Worm (Caenorhabditis elegans) whole organism, L1 larva: ENCODE measurements around the gene T02D1.9.

Experiments
- C04F5.9 ChIP-seq: sonication (generic microtip); optimal IDR thresholded peaks from 2 replicates; lab custom pipeline; 2016; ENCODE audit warnings: missing genetic modification characterization, missing compliant biosample characterization
- ama-1 ChIP-seq: fragments of 150-350 bp; optimal IDR thresholded peaks from 2 replicates; lab custom pipeline; 2014
- dsc-1 ChIP-seq: sonication (generic microtip); optimal IDR thresholded peaks from 2 replicates; lab custom pipeline; 2016; ENCODE audit warnings: mild to moderate bottlenecking, missing genetic modification characterization, missing compliant biosample characterization
- elt-3 ChIP-seq, 6 experiments: fragments of 150-350 bp in 1 of 6; sonication (generic microtip); optimal IDR thresholded peaks; 2 replicates each; lab custom pipeline; 2017 to 2018; ENCODE audit warnings: missing biosample characterization in 6 of 6, missing genetic modification characterization in 6 of 6, inconsistent platforms in 1 of 6
- lin-39 ChIP-seq: fragments of 150-350 bp; optimal IDR thresholded peaks from 2 replicates; lab custom pipeline; 2014; ENCODE audit warnings: missing biosample characterization, missing genetic modification reagents, missing genetic modification characterization
- lsy-2 ChIP-seq, 2 experiments: fragments of 150-350 bp; optimal IDR thresholded peaks; 2 replicates each; lab custom pipeline; 2014; ENCODE audit warnings: missing biosample characterization in 2 of 2, missing genetic modification characterization in 2 of 2
- nhr-19 ChIP-seq: fragments of 200-800 bp; sonication (Bioruptor generic); conservative IDR thresholded peaks from 2 replicates; pipeline ENCODE4 v1.3.6; 2022; ENCODE audit warnings: missing genetic modification characterization, missing compliant biosample characterization
- nhr-237 ChIP-seq: fragments of 150-350 bp; optimal IDR thresholded peaks from 2 replicates; lab custom pipeline; 2014; ENCODE audit warnings: missing biosample characterization, missing genetic modification characterization
- nhr-47 ChIP-seq: sonication (generic microtip); optimal IDR thresholded peaks from 2 replicates; lab custom pipeline; 2016; ENCODE audit warnings: mild to moderate bottlenecking, missing genetic modification characterization, moderate library complexity, missing compliant biosample characterization
- skn-1 ChIP-seq: fragments of 150-350 bp; optimal IDR thresholded peaks from 2 replicates; lab custom pipeline; 2014; ENCODE audit warnings: missing biosample characterization, missing genetic modification characterization
- snpc-4 ChIP-seq: fragments of 150-350 bp; optimal IDR thresholded peaks from 2 replicates; lab custom pipeline; 2014; ENCODE audit warnings: missing biosample characterization, missing genetic modification characterization
- sox-4 ChIP-seq: sonication (generic microtip); optimal IDR thresholded peaks from 2 replicates; lab custom pipeline; 2016; ENCODE audit warnings: missing genetic modification characterization, missing compliant biosample characterization
- tlp-1 ChIP-seq: fragments of 150-350 bp; optimal IDR thresholded peaks from 2 replicates; lab custom pipeline; 2014; ENCODE audit warnings: missing biosample characterization, missing genetic modification characterization
- unc-62 ChIP-seq: fragments of 150-350 bp; optimal IDR thresholded peaks from 2 replicates; lab custom pipeline; 2014; ENCODE audit warnings: missing biosample characterization, missing genetic modification reagents, missing genetic modification characterization

DNA sequence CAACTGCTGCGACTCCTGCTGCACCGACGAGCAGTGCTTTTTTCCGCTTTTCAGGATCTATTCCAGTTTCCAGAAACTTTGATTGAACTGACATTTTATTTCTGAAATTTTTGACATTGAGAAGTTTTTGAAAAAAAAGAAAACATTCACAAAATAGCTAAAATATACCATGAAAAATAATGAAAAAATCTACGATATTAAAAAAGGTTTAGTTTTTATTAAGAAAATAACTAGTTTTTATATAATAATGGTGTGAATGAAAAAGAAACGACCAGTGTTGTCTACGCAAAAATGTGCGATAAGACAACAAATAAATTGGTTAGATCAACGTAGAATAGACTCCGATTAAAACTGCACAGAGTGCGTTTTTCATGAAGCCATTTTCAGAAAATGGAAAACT, 1.9 kb downstream of the T02D1.9 start, which contains the start of gene pmp-4:
- TF ChIP-seq snpc-4 (tag; lab: Kevin White, UChicago) (no peak), ama-1 (lab: Kevin White, UChicago) (no peak), nhr-237 (no peak), unc-62 (GFP tag; lab: Kevin White, UChicago) (no peak), sox-4 (tag; lab: Kevin White, UChicago) (no peak), lin-39 (tag; lab: Kevin White, UChicago) (no peak), tlp-1 (tag; lab: Kevin White, UChicago) (no peak), C04F5.9 (tag; lab: Kevin White, UChicago) (no peak), nhr-47 (tag; lab: Kevin White, UChicago) (no peak), skn-1 (no peak), lsy-2 (tag; optimal IDR thresholded peaks at IDR 0.05; lab: Kevin White, UChicago) (no peak), dsc-1 (tag; lab: Kevin White, UChicago) (no peak), nhr-19 (GFP tag; lab: Robert Waterston, UW) (no peak), elt-3 (tag; optimal IDR thresholded peaks at IDR 0.05; lab: Kevin White, UChicago) (no peak)
